Worm (Caenorhabditis elegans) whole organism, midembryonic: ENCODE data around the gene AC3.12.

Experiments
- T22C8.4 ChIP-seq: fragments of 200-800 bp; sonication (Bioruptor generic); IDR thresholded peaks from 2 replicates; pipeline ENCODE4 v1.3.6; 2022; ENCODE audit warnings: missing genetic modification characterization, missing compliant biosample characterization
- flt-1 ChIP-seq: fragments of 200-800 bp; sonication (Bioruptor generic); IDR thresholded peaks from 2 replicates; pipeline ENCODE4 v1.3.6; 2022; ENCODE audit warnings: missing genetic modification characterization, missing compliant biosample characterization
- klf-2 ChIP-seq: fragments of 200-800 bp; sonication (Bioruptor generic); conservative IDR thresholded peaks from 2 replicates; pipeline ENCODE4 v1.3.6; 2022; ENCODE audit warnings: missing genetic modification reagents, missing genetic modification characterization, missing compliant biosample characterization
- med-1 ChIP-seq: sonication (generic microtip); optimal IDR thresholded peaks from 2 replicates; lab custom pipeline; 2017; ENCODE audit warnings: missing genetic modification characterization, mild to moderate bottlenecking, missing compliant biosample characterization, antibody characterized with exemption, missing genetic modification reagents; ENCODE audit not compliant: insufficient read depth
- ref-1 ChIP-seq: fragments of 200-800 bp; sonication (Bioruptor generic); conservative IDR thresholded peaks from 2 replicates; pipeline ENCODE4 v1.3.6; 2022; ENCODE audit warnings: missing genetic modification reagents, missing genetic modification characterization, missing compliant biosample characterization
- tab-1 ChIP-seq: fragments of 200-800 bp; sonication (Bioruptor generic); IDR thresholded peaks from 2 replicates; pipeline ENCODE4 v1.3.6; 2022; ENCODE audit warnings: missing genetic modification characterization, missing compliant biosample characterization
- ztf-23 ChIP-seq: fragments of 200-800 bp; sonication (Bioruptor generic); IDR thresholded peaks from 2 replicates; pipeline ENCODE4 v1.3.6; 2022; ENCODE audit warnings: missing genetic modification reagents, missing genetic modification characterization, missing compliant biosample characterization
- ztf-29 ChIP-seq: fragments of 200-800 bp; sonication (Bioruptor generic); IDR thresholded peaks from 2 replicates; pipeline ENCODE4 v1.3.6; 2022; ENCODE audit warnings: missing genetic modification reagents, missing genetic modification characterization, missing compliant biosample characterization

DNA sequence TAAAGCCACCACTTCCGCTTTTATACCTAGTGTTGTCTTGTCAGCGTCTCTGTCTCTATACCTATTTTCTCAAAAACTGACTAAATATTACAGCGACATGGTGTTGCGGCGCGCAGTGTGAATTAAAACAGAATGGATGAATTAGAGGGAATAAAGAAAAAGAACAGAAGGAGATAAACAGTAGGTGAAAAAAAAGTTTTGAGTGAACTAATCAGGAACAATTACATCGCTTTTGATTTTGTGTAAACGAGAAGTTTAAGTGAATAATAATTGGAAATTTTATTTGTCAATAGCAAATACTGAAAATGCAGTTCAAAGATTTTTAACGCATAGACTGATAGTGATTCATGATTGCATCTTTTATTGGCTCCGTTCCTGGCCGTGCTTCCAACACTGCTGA, 45.9 kb upstream of the AC3.12 start, which contains the start of gene col-12:
- no peak for TF ChIP-seq ref-1 (GFP tag; lab: Robert Waterston, UW)
- TF ChIP-seq med-1 (GFP tag; lab: Kevin White, UChicago): no peak
- no peak for TF ChIP-seq klf-2
- no peak for TF ChIP-seq ztf-23 (GFP tag; lab: Robert Waterston, UW)
- TF ChIP-seq ztf-29: no peak
- TF ChIP-seq flt-1 (GFP tag; lab: Robert Waterston, UW): no peak
- TF ChIP-seq tab-1 (GFP tag; lab: Robert Waterston, UW): no peak
- TF ChIP-seq T22C8.4 (GFP tag; lab: Robert Waterston, UW): no peak
